Fruit fly (Drosophila melanogaster): ENCODE results near the gene CG12017.

dm6 chr3L:3288414-3288813 is 8.4 kb downstream of the CG12017 start:
- TF ChIP-seq toe (GFP tag; optimal IDR thresholded peaks at IDR 0.05) = no peak
- TF ChIP-seq CG11617 (GFP tag; optimal IDR thresholded peaks at IDR 0.05) = no peak
- TF ChIP-seq Crg-1 (GFP tag; optimal IDR thresholded peaks at IDR 0.05) = no peak
- TF ChIP-seq kay (GFP tag; ENCODE audit: borderline replicate concordance) = peak; percentile 39
- TF ChIP-seq Hr96 (GFP tag; optimal IDR thresholded peaks at IDR 0.05) = no peak
- no peak for TF ChIP-seq ovo (GFP tag; optimal IDR thresholded peaks at IDR 0.05)
- no peak for TF ChIP-seq CG7045 (GFP tag; optimal IDR thresholded peaks at IDR 0.05)
- TF ChIP-seq bab1 (GFP tag; optimal IDR thresholded peaks at IDR 0.05) = no peak
- no peak for TF ChIP-seq tj (GFP tag; optimal IDR thresholded peaks at IDR 0.05)
- TF ChIP-seq CG12768 (GFP tag; optimal IDR thresholded peaks at IDR 0.05) = no peak
